Fruit fly (Drosophila melanogaster) whole organism, prepupa: ENCODE measurements around the gene ppk30.

Source experiments
- CG10631 ChIP-seq: fragments of 200-800 bp; sonication (Bioruptor generic); optimal IDR thresholded peaks from 2 replicates; lab custom pipeline; 2016; ENCODE audit warnings: missing biosample characterization, missing genetic modification characterization
- CG10669 ChIP-seq: fragments of 200-800 bp; sonication (Bioruptor generic); optimal IDR thresholded peaks from 3 replicates; lab custom pipeline; 2018; ENCODE audit warnings: missing biosample characterization, mild to moderate bottlenecking, missing genetic modification characterization, moderate library complexity
- CG11762 ChIP-seq: fragments of 200-800 bp; sonication (Bioruptor generic); optimal IDR thresholded peaks from 3 replicates; lab custom pipeline; 2016; ENCODE audit warnings: missing biosample characterization, missing genetic modification characterization; ENCODE audit not compliant: insufficient read depth
- CG11902 ChIP-seq: fragments of 200-800 bp; sonication (Bioruptor generic); optimal IDR thresholded peaks from 3 replicates; lab custom pipeline; 2016; ENCODE audit warnings: missing biosample characterization, missing genetic modification characterization
- CG15336 ChIP-seq: fragments of 200-800 bp; sonication (Bioruptor generic); IDR thresholded peaks from 2 replicates; pipeline ENCODE4 v1.3.6; 2022; ENCODE audit warnings: missing biosample characterization, missing genetic modification characterization
- CG1621 ChIP-seq: fragments of 200-800 bp; sonication (Bioruptor generic); optimal IDR thresholded peaks from 3 replicates; lab custom pipeline; 2018; ENCODE audit warnings: missing biosample characterization, mild to moderate bottlenecking, missing genetic modification characterization
- CG16779 ChIP-seq: fragments of 200-800 bp; sonication (Bioruptor generic); optimal IDR thresholded peaks from 3 replicates; lab custom pipeline; 2017; ENCODE audit warnings: missing biosample characterization, mild to moderate bottlenecking, missing genetic modification characterization
- CG31627 ChIP-seq: fragments of 200-800 bp; sonication (Bioruptor generic); optimal IDR thresholded peaks from 3 replicates; lab custom pipeline; 2016; ENCODE audit warnings: missing biosample characterization, missing genetic modification characterization
- CG32006 ChIP-seq: fragments of 200-800 bp; sonication (Bioruptor generic); optimal IDR thresholded peaks from 3 replicates; lab custom pipeline; 2017; ENCODE audit warnings: missing biosample characterization, mild to moderate bottlenecking, missing genetic modification characterization
- CG34406 ChIP-seq: fragments of 200-800 bp; sonication (Bioruptor generic); optimal IDR thresholded peaks from 3 replicates; lab custom pipeline; 2016; ENCODE audit warnings: missing biosample characterization, missing genetic modification characterization
- CG3919 ChIP-seq: fragments of 200-800 bp; sonication (Bioruptor generic); optimal IDR thresholded peaks from 3 replicates; lab custom pipeline; 2016; ENCODE audit warnings: missing biosample characterization, missing genetic modification characterization
- CG4318 ChIP-seq: fragments of 200-800 bp; sonication (Bioruptor generic); optimal IDR thresholded peaks from 3 replicates; lab custom pipeline; 2017; ENCODE audit warnings: missing biosample characterization, mild to moderate bottlenecking, missing genetic modification characterization
- CG6163 ChIP-seq: fragments of 200-800 bp; sonication (Bioruptor generic); IDR thresholded peaks from 3 replicates; pipeline ENCODE4 v1.3.6; 2022; ENCODE audit warnings: missing biosample characterization, missing genetic modification characterization
- CG6276 ChIP-seq: fragments of 200-800 bp; sonication (Bioruptor generic); optimal IDR thresholded peaks from 2 replicates; lab custom pipeline; 2017; ENCODE audit warnings: missing biosample characterization, mild to moderate bottlenecking, missing genetic modification characterization
- CG6792 ChIP-seq: fragments of 200-800 bp; sonication (Bioruptor generic); optimal IDR thresholded peaks from 3 replicates; lab custom pipeline; 2016; ENCODE audit warnings: missing biosample characterization, missing genetic modification characterization
- CG6854 ChIP-seq: fragments of 200-800 bp; sonication (Bioruptor generic); optimal IDR thresholded peaks from 2 replicates; lab custom pipeline; 2017; ENCODE audit warnings: missing biosample characterization, mild to moderate bottlenecking, missing genetic modification characterization
- CG7368 ChIP-seq: fragments of 200-800 bp; sonication (Bioruptor generic); optimal IDR thresholded peaks from 3 replicates; lab custom pipeline; 2016; ENCODE audit warnings: missing biosample characterization, missing genetic modification characterization
- CG8119 ChIP-seq: fragments of 200-800 bp; sonication (Bioruptor generic); IDR thresholded peaks from 3 replicates; pipeline ENCODE4 v1.3.6; 2022; ENCODE audit warnings: missing biosample characterization, missing genetic modification characterization
- CG9139 ChIP-seq: fragments of 200-800 bp; sonication (Bioruptor generic); optimal IDR thresholded peaks from 3 replicates; lab custom pipeline; 2017; ENCODE audit warnings: missing biosample characterization, mild to moderate bottlenecking, missing genetic modification characterization
- Eip75B ChIP-seq: fragments of 200-800 bp; sonication (Bioruptor generic); optimal IDR thresholded peaks from 3 replicates; lab custom pipeline; 2016; ENCODE audit warnings: missing biosample characterization, missing genetic modification characterization
- Eip93F ChIP-seq: fragments of 200-800 bp; sonication (Bioruptor generic); optimal IDR thresholded peaks from 2 replicates; lab custom pipeline; 2016; ENCODE audit warnings: missing biosample characterization, mild to moderate bottlenecking, missing genetic modification characterization
- Ets21C ChIP-seq: fragments of 200-800 bp; sonication (Bioruptor generic); optimal IDR thresholded peaks from 3 replicates; lab custom pipeline; 2016; ENCODE audit warnings: missing biosample characterization, missing genetic modification characterization
- Gug ChIP-seq: fragments of 200-800 bp; sonication (Bioruptor generic); IDR thresholded peaks from 2 replicates; pipeline ENCODE4 v1.3.6; 2022; ENCODE audit warnings: missing biosample characterization, missing genetic modification characterization
- Hr38 ChIP-seq: sonication (Bioruptor generic); optimal IDR thresholded peaks from 2 replicates; lab custom pipeline; 2016; ENCODE audit warnings: missing biosample characterization, missing genetic modification characterization
- Hr39 ChIP-seq: fragments of 200-800 bp; sonication (Bioruptor generic); optimal IDR thresholded peaks from 2 replicates; lab custom pipeline; 2016; ENCODE audit warnings: missing biosample characterization, missing genetic modification characterization
- Hr4 ChIP-seq: fragments of 200-800 bp; sonication (Bioruptor generic); optimal IDR thresholded peaks from 3 replicates; lab custom pipeline; 2016; ENCODE audit warnings: missing biosample characterization, missing genetic modification characterization
- Met ChIP-seq: fragments of 200-800 bp; sonication (Bioruptor generic); optimal IDR thresholded peaks from 3 replicates; lab custom pipeline; 2016; ENCODE audit warnings: missing biosample characterization, missing genetic modification characterization
- OdsH ChIP-seq: fragments of 200-800 bp; sonication (Bioruptor generic); optimal IDR thresholded peaks from 3 replicates; lab custom pipeline; 2016; ENCODE audit warnings: missing biosample characterization, missing genetic modification characterization
- Sox102F ChIP-seq: fragments of 200-800 bp; sonication (Bioruptor generic); optimal IDR thresholded peaks from 2 replicates; lab custom pipeline; 2016; ENCODE audit warnings: missing biosample characterization, mild to moderate bottlenecking, missing genetic modification characterization
- Sox14 ChIP-seq: fragments of 200-800 bp; sonication (Bioruptor generic); optimal IDR thresholded peaks from 3 replicates; lab custom pipeline; 2016; ENCODE audit warnings: missing biosample characterization, missing genetic modification characterization
- Sox15 ChIP-seq: fragments of 200-800 bp; sonication (Bioruptor generic); optimal IDR thresholded peaks from 3 replicates; lab custom pipeline; 2016; ENCODE audit warnings: missing biosample characterization, missing genetic modification characterization
- achi ChIP-seq: fragments of 200-800 bp; sonication (Bioruptor generic); optimal IDR thresholded peaks from 3 replicates; lab custom pipeline; 2016; ENCODE audit warnings: missing biosample characterization, missing genetic modification characterization
- cyc ChIP-seq: fragments of 200-800 bp; sonication (Bioruptor generic); optimal IDR thresholded peaks from 3 replicates; lab custom pipeline; 2016; ENCODE audit warnings: missing biosample characterization, missing genetic modification characterization
- eg ChIP-seq: fragments of 200-800 bp; sonication (Bioruptor generic); IDR thresholded peaks from 3 replicates; pipeline ENCODE4 v1.3.6; 2022; ENCODE audit warnings: missing biosample characterization, missing genetic modification characterization
- esn ChIP-seq: fragments of 200-800 bp; sonication (Bioruptor generic); optimal IDR thresholded peaks from 2 replicates; lab custom pipeline; 2016; ENCODE audit warnings: missing biosample characterization, mild to moderate bottlenecking, missing genetic modification characterization, moderate library complexity
- fd59A ChIP-seq: fragments of 200-800 bp; sonication (Bioruptor generic); optimal IDR thresholded peaks from 2 replicates; lab custom pipeline; 2017; ENCODE audit warnings: missing biosample characterization, mild to moderate bottlenecking, missing genetic modification characterization, missing genetic modification reagents
- net ChIP-seq: fragments of 200-800 bp; sonication (Bioruptor generic); optimal IDR thresholded peaks from 3 replicates; lab custom pipeline; 2016; ENCODE audit warnings: missing biosample characterization, missing genetic modification characterization
- ss ChIP-seq, 2 experiments: fragments of 200-800 bp; sonication (Bioruptor generic); optimal IDR thresholded peaks; 2 replicates in 1 of 2; 3 replicates in 1 of 2; lab custom pipeline; 2017 to 2018; ENCODE audit warnings: mild to moderate bottlenecking in 2 of 2, missing biosample characterization in 2 of 2, missing genetic modification characterization in 2 of 2, moderate library complexity in 1 of 2
- topi ChIP-seq: fragments of 200-800 bp; sonication (Bioruptor generic); optimal IDR thresholded peaks from 3 replicates; lab custom pipeline; 2016; ENCODE audit warnings: missing biosample characterization, missing genetic modification characterization
- vri ChIP-seq: fragments of 200-800 bp; sonication (Bioruptor generic); optimal IDR thresholded peaks from 3 replicates; lab custom pipeline; 2016; ENCODE audit warnings: missing biosample characterization, mild to moderate bottlenecking, missing genetic modification characterization

The ppk30 gene

DNA sequence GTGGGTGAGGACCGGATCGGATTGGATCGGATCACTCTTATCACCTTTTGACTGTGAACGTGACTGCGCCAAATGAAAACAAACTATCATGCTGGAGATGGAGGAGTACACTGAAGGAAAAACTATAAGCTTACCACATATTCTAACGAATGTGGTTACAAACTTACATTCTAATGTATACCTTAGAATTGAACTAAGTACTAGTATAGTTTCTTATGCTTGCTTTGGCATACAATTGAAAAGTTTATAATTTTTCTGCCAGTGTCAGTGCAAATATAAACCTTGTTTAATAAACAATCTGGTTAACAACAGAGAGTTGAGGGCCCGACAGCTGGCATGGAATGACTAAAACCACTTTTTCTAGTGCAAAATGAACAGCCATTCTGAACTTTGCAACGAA lies 48.6 kb downstream of the ppk30 start (continued):
- no peak for TF ChIP-seq Ets21C
- peak; percentile 4 for TF ChIP-seq Hr39 (GFP tag; lab: Kevin White, UChicago)
- no peak for TF ChIP-seq CG10631
- peak; percentile 72 for TF ChIP-seq Hr4
- TF ChIP-seq CG6854 (GFP tag; lab: Kevin White, UChicago), result no peak
- no peak for TF ChIP-seq net
- no peak for TF ChIP-seq esn (GFP tag; lab: Kevin White, UChicago)
- TF ChIP-seq CG10669, result no peak
- TF ChIP-seq CG11762 (GFP tag; lab: Kevin White, UChicago), result no peak
- TF ChIP-seq CG11902 (GFP tag; lab: Kevin White, UChicago), result no peak
- TF ChIP-seq CG34406 (GFP tag; lab: Kevin White, UChicago), result no peak
- no peak for TF ChIP-seq CG16779 (tag; lab: Kevin White, UChicago)
- no peak for TF ChIP-seq Eip93F
- TF ChIP-seq vri, result no peak
- TF ChIP-seq Sox15, result no peak
- TF ChIP-seq CG3919 (GFP tag; lab: Kevin White, UChicago), result peak; percentile 6
- TF ChIP-seq eg (GFP tag; lab: Robert Waterston, UW), result peak; percentile 76
- peak; percentile 47 for TF ChIP-seq Gug (GFP tag; lab: Robert Waterston, UW)
- TF ChIP-seq Sox14 (GFP tag; lab: Kevin White, UChicago), result no peak
- peak; percentile 6 for TF ChIP-seq topi (GFP tag; lab: Kevin White, UChicago)
- no peak for TF ChIP-seq Hr38 (GFP tag; lab: Kevin White, UChicago)
- peak; percentile 45; the same call in 2 of the 3 replicates for TF ChIP-seq CG6163 (GFP tag; lab: Robert Waterston, UW)
- TF ChIP-seq CG9139, result no peak
- TF ChIP-seq CG6276 (GFP tag; lab: Kevin White, UChicago), result peak; percentile 17
- no peak for TF ChIP-seq cyc
- TF ChIP-seq CG6792, result no peak
- TF ChIP-seq achi (GFP tag; lab: Kevin White, UChicago), result peak; percentile 15
- TF ChIP-seq fd59A (GFP tag; lab: Kevin White, UChicago), result no peak
- TF ChIP-seq CG7368 (GFP tag; lab: Kevin White, UChicago), result no peak
- no peak for TF ChIP-seq CG1621
- TF ChIP-seq CG15336 (GFP tag; lab: Robert Waterston, UW), result peak; percentile 63
- TF ChIP-seq CG4318, result peak; percentile 55
- peak; percentile 24 for TF ChIP-seq OdsH (GFP tag; lab: Kevin White, UChicago)

dm6 chr3R:29718363-29718762 lies 49.4 kb downstream of the ppk30 start, which contains the start of gene CG15506:
Gene CG15506 (plus strand): TSS chr3R:29718663.
- TF ChIP-seq CG6163 (GFP tag; lab: Robert Waterston, UW) (0 out of 3 replicates have a peak, but pooled peaks have one; percentile 11), Ets21C (no peak), Met (GFP tag; lab: Kevin White, UChicago) (no peak), ss (GFP tag; optimal IDR thresholded peaks at IDR 0.05; lab: Kevin White, UChicago) (peak in 1 of 2 experiments; percentile 33), CG11902 (GFP tag; lab: Kevin White, UChicago) (no peak), CG31627 (GFP tag; lab: Kevin White, UChicago) (no peak), cyc (no peak), eg (GFP tag; lab: Robert Waterston, UW) (0 out of 3 replicates have a peak, but pooled peaks have one; percentile 36), CG32006 (GFP tag; lab: Kevin White, UChicago) (no peak), Sox102F (GFP tag; lab: Kevin White, UChicago) (no peak), CG15336 (GFP tag; lab: Robert Waterston, UW) (0 out of 2 replicates have a peak, but pooled peaks have one; percentile 7), CG8119 (GFP tag; lab: Robert Waterston, UW) (0 out of 3 replicates have a peak, but pooled peaks have one; percentile 25), Eip75B (GFP tag; lab: Kevin White, UChicago) (no peak), CG7368 (GFP tag; lab: Kevin White, UChicago) (no peak)
